Worm (Caenorhabditis elegans) whole organism, mixed stage, embryonic: ENCODE results near the gene emc-1.
A peak's percentile ranks its signal among the peaks of the same experiment; 100 is the strongest.
"Not testable (repeated sequence)": the region's sequence is repeated elsewhere in the genome, so short reads cannot be mapped to it uniquely, and the experiment has no call there.

Experiments
- M03D4.4 ChIP-seq: sonication (generic microtip); optimal IDR thresholded peaks from 2 replicates; lab custom pipeline; 2017; ENCODE audit warnings: mild to moderate bottlenecking, missing genetic modification characterization, missing compliant biosample characterization
- bed-3 ChIP-seq: fragments of 200-800 bp; sonication (Bioruptor generic); optimal IDR thresholded peaks from 3 replicates; lab custom pipeline; 2018; ENCODE audit warnings: mild to moderate bottlenecking, missing genetic modification characterization, moderate library complexity, missing compliant biosample characterization
- blmp-1 ChIP-seq: fragments of 150-350 bp; optimal IDR thresholded peaks from 2 replicates; lab custom pipeline; 2014; ENCODE audit warnings: missing biosample characterization, missing genetic modification characterization
- ceh-39 ChIP-seq: fragments of 150-350 bp; optimal IDR thresholded peaks from 2 replicates; lab custom pipeline; 2014; ENCODE audit warnings: missing biosample characterization, missing genetic modification characterization
- ceh-43 ChIP-seq: fragments of 200-800 bp; sonication (Bioruptor generic); optimal IDR thresholded peaks from 2 replicates; lab custom pipeline; 2018; ENCODE audit warnings: mild to moderate bottlenecking, missing genetic modification characterization, moderate library complexity, missing compliant biosample characterization
- ceh-83 ChIP-seq: fragments of 200-800 bp; sonication (Bioruptor generic); optimal IDR thresholded peaks from 2 replicates; lab custom pipeline; 2018; ENCODE audit warnings: mild to moderate bottlenecking, missing genetic modification characterization, missing compliant biosample characterization
- ces-1 ChIP-seq: fragments of 150-350 bp; optimal IDR thresholded peaks from 2 replicates; lab custom pipeline; 2014; ENCODE audit warnings: missing biosample characterization, missing genetic modification reagents, missing genetic modification characterization
- cnd-1 ChIP-seq: fragments of 200-800 bp; sonication (Bioruptor generic); optimal IDR thresholded peaks from 2 replicates; lab custom pipeline; 2018; ENCODE audit warnings: mild to moderate bottlenecking, missing genetic modification characterization, missing compliant biosample characterization
- drap-1 ChIP-seq: fragments of 200-800 bp; sonication (Bioruptor generic); optimal IDR thresholded peaks from 3 replicates; lab custom pipeline; 2018; ENCODE audit warnings: mild to moderate bottlenecking, missing genetic modification characterization, missing compliant biosample characterization
- elt-1 ChIP-seq: sonication (generic microtip); optimal IDR thresholded peaks from 2 replicates; lab custom pipeline; 2017; ENCODE audit warnings: missing genetic modification characterization, mild to moderate bottlenecking, missing compliant biosample characterization, antibody characterized with exemption, moderate library complexity, borderline replicate concordance; ENCODE audit not compliant: insufficient read depth
- elt-3 ChIP-seq: fragments of 150-350 bp; optimal IDR thresholded peaks from 2 replicates; lab custom pipeline; 2014; ENCODE audit warnings: missing biosample characterization, missing genetic modification characterization
- flh-1 ChIP-seq: fragments of 200-800 bp; sonication (Bioruptor generic); optimal IDR thresholded peaks from 2 replicates; lab custom pipeline; 2018; ENCODE audit warnings: mild to moderate bottlenecking, missing genetic modification characterization, moderate library complexity, missing compliant biosample characterization
- ham-2 ChIP-seq: fragments of 200-800 bp; sonication (Bioruptor generic); optimal IDR thresholded peaks from 2 replicates; lab custom pipeline; 2018; ENCODE audit warnings: mild to moderate bottlenecking, missing genetic modification characterization, missing compliant biosample characterization
- hlh-1 ChIP-seq: fragments of 150-350 bp; optimal IDR thresholded peaks from 2 replicates; lab custom pipeline; 2014; ENCODE audit warnings: missing biosample characterization, missing genetic modification reagents, missing genetic modification characterization
- lin-13 ChIP-seq: fragments of 150-350 bp; optimal IDR thresholded peaks from 2 replicates; lab custom pipeline; 2014; ENCODE audit warnings: missing biosample characterization, missing genetic modification characterization
- lin-32 ChIP-seq: fragments of 200-800 bp; sonication (Bioruptor generic); optimal IDR thresholded peaks from 2 replicates; lab custom pipeline; 2018; ENCODE audit warnings: mild to moderate bottlenecking, missing genetic modification characterization, missing compliant biosample characterization
- mab-5 ChIP-seq: fragments of 150-350 bp; optimal IDR thresholded peaks from 2 replicates; lab custom pipeline; 2014; ENCODE audit warnings: missing biosample characterization, missing genetic modification characterization
- mep-1 ChIP-seq: fragments of 150-350 bp; optimal IDR thresholded peaks from 2 replicates; lab custom pipeline; 2017; ENCODE audit warnings: missing biosample characterization, missing genetic modification reagents, missing genetic modification characterization, inconsistent platforms
- mls-2 ChIP-seq: sonication (generic microtip); optimal IDR thresholded peaks from 2 replicates; lab custom pipeline; 2016; ENCODE audit warnings: mild to moderate bottlenecking, missing genetic modification characterization, moderate library complexity, missing compliant biosample characterization
- nhr-2 ChIP-seq: fragments of 150-350 bp; optimal IDR thresholded peaks from 2 replicates; lab custom pipeline; 2014; ENCODE audit warnings: missing biosample characterization, missing genetic modification characterization
- nhr-28 ChIP-seq: fragments of 150-350 bp; optimal IDR thresholded peaks from 2 replicates; lab custom pipeline; 2014; ENCODE audit warnings: missing biosample characterization, missing genetic modification characterization
- nhr-76 ChIP-seq: sonication (generic microtip); optimal IDR thresholded peaks from 2 replicates; lab custom pipeline; 2017; ENCODE audit warnings: missing biosample characterization, missing genetic modification characterization
- sem-2 ChIP-seq: fragments of 200-800 bp; sonication (Bioruptor generic); optimal IDR thresholded peaks from 2 replicates; lab custom pipeline; 2018; ENCODE audit warnings: mild to moderate bottlenecking, missing genetic modification characterization, missing compliant biosample characterization
- snpc-4 ChIP-seq: fragments of 150-350 bp; optimal IDR thresholded peaks from 2 replicates; lab custom pipeline; 2014; ENCODE audit warnings: missing biosample characterization, missing genetic modification characterization
- sptf-1 ChIP-seq: sonication (generic microtip); optimal IDR thresholded peaks from 2 replicates; lab custom pipeline; 2017; ENCODE audit warnings: mild to moderate bottlenecking, missing genetic modification characterization, moderate library complexity, missing compliant biosample characterization
- tbx-8 ChIP-seq: fragments of 200-800 bp; sonication (Bioruptor generic); optimal IDR thresholded peaks from 2 replicates; lab custom pipeline; 2018; ENCODE audit warnings: mild to moderate bottlenecking, missing genetic modification characterization, moderate library complexity, missing compliant biosample characterization
- unc-120 ChIP-seq: sonication (generic microtip); optimal IDR thresholded peaks from 2 replicates; lab custom pipeline; 2017; ENCODE audit warnings: missing genetic modification characterization, missing compliant biosample characterization; ENCODE audit not compliant: poor library complexity, severe bottlenecking
- unc-62 ChIP-seq: fragments of 150-350 bp; optimal IDR thresholded peaks from 2 replicates; lab custom pipeline; 2014; ENCODE audit warnings: missing biosample characterization, missing genetic modification reagents, missing genetic modification characterization
- zip-8 ChIP-seq: fragments of 150-350 bp; optimal IDR thresholded peaks from 2 replicates; lab custom pipeline; 2014; ENCODE audit warnings: missing biosample characterization, missing genetic modification characterization
- ztf-11 ChIP-seq: fragments of 150-350 bp; optimal IDR thresholded peaks from 2 replicates; lab custom pipeline; 2014; ENCODE audit warnings: missing biosample characterization, missing genetic modification characterization

emc-1 gene

ce11 chrII:1500286-1500840 lies at the start of gene emc-1:
emc-1 (minus strand) TSS chrII:1500330.
- TF ChIP-seq ces-1 (peak; percentile 75), ham-2 (no peak)

ce11 chrII:1545625-1546024 lies 45.5 kb upstream of the emc-1 start, which contains the start of gene K05F6.12:
K05F6.12 (plus strand) TSS chrII:1545925.
- no peak for TF ChIP-seq unc-120
- no peak for TF ChIP-seq hlh-1 (tag; lab: Kevin White, UChicago)
- TF ChIP-seq snpc-4 (tag; lab: Kevin White, UChicago) = no peak
- TF ChIP-seq lin-13 (tag; lab: Kevin White, UChicago) = no peak
- TF ChIP-seq unc-62 = no peak
- TF ChIP-seq ceh-43 (GFP tag; lab: Kevin White, UChicago) = no peak
- no peak for TF ChIP-seq cnd-1
- TF ChIP-seq ceh-83 = no peak
- TF ChIP-seq tbx-8 (GFP tag; lab: Kevin White, UChicago) = no peak
- no peak for TF ChIP-seq sem-2
- no peak for TF ChIP-seq ceh-39 (tag; lab: Kevin White, UChicago)
- TF ChIP-seq mls-2 (tag; lab: Kevin White, UChicago) = no peak

- not testable (repeated sequence) for TF ChIP-seq ztf-11; mep-1 (tag; lab: Kevin White, UChicago); flh-1 (GFP tag; lab: Kevin White, UChicago)
Measured at ce11 chrII:1543182-1543581, 43.1 kb upstream of the emc-1 start, which contains the start of gene K05F6.4. K05F6.4 (plus strand) TSS chrII:1543482.

- TF ChIP-seq bed-3 (GFP tag; lab: Kevin White, UChicago); tbx-8 (GFP tag; lab: Kevin White, UChicago); nhr-76 (tag; lab: Kevin White, UChicago): not testable (repeated sequence)
Measured at ce11 chrII:1540628-1541027, 40.5 kb upstream of the emc-1 start, which contains the start of gene poml-4. poml-4 (plus strand) TSS chrII:1540928.

- TF ChIP-seq cnd-1 (peak; percentile 34), drap-1 (GFP tag; lab: Kevin White, UChicago) (no peak)
- TF ChIP-seq, all 35 proteins: peak for 1
Measured at ce11 chrII:1538589-1538988, 38.5 kb upstream of the emc-1 start, which contains the start of gene fbxb-44. fbxb-44 (plus strand) TSS chrII:1538889.

- TF ChIP-seq snpc-4 (tag; lab: Kevin White, UChicago) (no peak), mab-5 (no peak), cnd-1 (peak; percentile 48), ceh-83 (no peak), unc-120 (no peak), elt-1 (tag; lab: Kevin White, UChicago) (no peak)
Measured at ce11 chrII:1537321-1537720, 37.2 kb upstream of the emc-1 start, which contains the start of gene fbxb-42. fbxb-42 (plus strand) TSS chrII:1537621.

ce11 chrII:1535931-1536330 lies 35.8 kb upstream of the emc-1 start, which contains the start of gene fbxb-43:
fbxb-43 (plus strand) TSS chrII:1536231.
- TF ChIP-seq lin-13 (tag; lab: Kevin White, UChicago) (no peak), cnd-1 (peak; percentile 51)

- TF ChIP-seq lin-32 (GFP tag; lab: Kevin White, UChicago) (no peak), lin-13 (tag; lab: Kevin White, UChicago) (no peak), ces-1 (no peak), sem-2 (no peak), sptf-1 (no peak), nhr-76 (tag; lab: Kevin White, UChicago) (no peak), drap-1 (GFP tag; lab: Kevin White, UChicago) (no peak), ceh-83 (no peak), M03D4.4 (tag; lab: Kevin White, UChicago) (no peak), flh-1 (GFP tag; lab: Kevin White, UChicago) (no peak), nhr-28 (tag; lab: Kevin White, UChicago) (no peak), elt-3 (tag; lab: Kevin White, UChicago) (no peak), blmp-1 (tag; lab: Kevin White, UChicago) (no peak), mls-2 (tag; lab: Kevin White, UChicago) (no peak), zip-8 (tag; lab: Kevin White, UChicago) (no peak), unc-62 (no peak), nhr-2 (no peak), unc-120 (no peak), ceh-39 (tag; lab: Kevin White, UChicago) (no peak)
Measured at ce11 chrII:1529057-1529456, 28.9 kb upstream of the emc-1 start, which contains the start of gene Y51H7BR.4. Y51H7BR.4 (plus strand) TSS chrII:1529357.
